Worm (Caenorhabditis elegans) whole organism, midembryonic: ENCODE data around the gene srg-40.

ENCODE experiments used
- T22C8.4 ChIP-seq: fragments of 200-800 bp; sonication (Bioruptor generic); IDR thresholded peaks from 2 replicates; pipeline ENCODE4 v1.3.6; 2022; ENCODE audit warnings: missing genetic modification characterization, missing compliant biosample characterization
- flt-1 ChIP-seq: fragments of 200-800 bp; sonication (Bioruptor generic); IDR thresholded peaks from 2 replicates; pipeline ENCODE4 v1.3.6; 2022; ENCODE audit warnings: missing genetic modification characterization, missing compliant biosample characterization
- klf-2 ChIP-seq: fragments of 200-800 bp; sonication (Bioruptor generic); conservative IDR thresholded peaks from 2 replicates; pipeline ENCODE4 v1.3.6; 2022; ENCODE audit warnings: missing genetic modification reagents, missing genetic modification characterization, missing compliant biosample characterization
- med-1 ChIP-seq: sonication (generic microtip); optimal IDR thresholded peaks from 2 replicates; lab custom pipeline; 2017; ENCODE audit warnings: missing genetic modification characterization, mild to moderate bottlenecking, missing compliant biosample characterization, antibody characterized with exemption, missing genetic modification reagents; ENCODE audit not compliant: insufficient read depth
- ref-1 ChIP-seq: fragments of 200-800 bp; sonication (Bioruptor generic); conservative IDR thresholded peaks from 2 replicates; pipeline ENCODE4 v1.3.6; 2022; ENCODE audit warnings: missing genetic modification reagents, missing genetic modification characterization, missing compliant biosample characterization
- ztf-23 ChIP-seq: fragments of 200-800 bp; sonication (Bioruptor generic); IDR thresholded peaks from 2 replicates; pipeline ENCODE4 v1.3.6; 2022; ENCODE audit warnings: missing genetic modification reagents, missing genetic modification characterization, missing compliant biosample characterization
- ztf-29 ChIP-seq: fragments of 200-800 bp; sonication (Bioruptor generic); IDR thresholded peaks from 2 replicates; pipeline ENCODE4 v1.3.6; 2022; ENCODE audit warnings: missing genetic modification reagents, missing genetic modification characterization, missing compliant biosample characterization

- TF ChIP-seq ztf-29 (GFP tag; lab: Robert Waterston, UW) = no peak
- no peak for TF ChIP-seq klf-2
- no peak for TF ChIP-seq ztf-23
- TF ChIP-seq flt-1 (GFP tag; lab: Robert Waterston, UW) = no peak
- no peak for TF ChIP-seq med-1
- no peak for TF ChIP-seq T22C8.4
- no peak for TF ChIP-seq ref-1 (GFP tag; lab: Robert Waterston, UW)
Measured at ce11 chrV:11144694-11145093, 19.7 kb downstream of the srg-40 start, which contains the start of gene C06H2.7.
